Worm (Caenorhabditis elegans): ENCODE measurements around the gene F43D2.6.

DNA sequence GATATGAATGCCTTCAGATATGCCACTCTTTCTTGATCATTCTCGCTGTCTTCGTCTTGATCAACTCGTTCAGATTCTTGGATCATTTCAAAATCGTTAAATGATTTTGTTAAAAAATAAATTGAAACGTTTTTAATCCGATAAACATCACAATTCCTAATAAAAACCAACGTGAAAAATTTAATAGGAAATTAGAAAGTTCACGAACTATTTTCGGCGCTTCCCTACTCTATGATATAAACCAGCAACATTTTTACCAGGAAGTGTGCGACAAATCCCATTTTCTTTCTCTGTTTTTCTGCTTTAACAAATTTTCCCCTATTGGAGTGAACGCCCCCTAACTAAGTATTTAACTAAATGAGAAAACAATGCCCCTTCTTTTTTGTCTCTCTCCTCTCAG, 49.6 kb downstream of the F43D2.6 start, which contains the start of gene Y40H4A.2:
- TF ChIP-seq elt-3 (tag; optimal IDR thresholded peaks at IDR 0.05): no peak
- no peak for TF ChIP-seq nhr-77 (tag; optimal IDR thresholded peaks at IDR 0.05)
- TF ChIP-seq R02D3.7 (tag; optimal IDR thresholded peaks at IDR 0.05): no peak
- TF ChIP-seq alr-1 (tag; optimal IDR thresholded peaks at IDR 0.05): no peak
- no peak for TF ChIP-seq aly-2 (tag; optimal IDR thresholded peaks at IDR 0.05)
- TF ChIP-seq lin-13 (GFP tag; optimal IDR thresholded peaks at IDR 0.05): no peak
- no peak for TF ChIP-seq nhr-25 (tag; optimal IDR thresholded peaks at IDR 0.05)
